Fruit fly (Drosophila melanogaster) whole organism, embryonic: ENCODE results near the gene CG42488.

Experiments used
- ATbp ChIP-seq: fragments of 200-800 bp; sonication (Bioruptor generic); optimal IDR thresholded peaks from 2 replicates; lab custom pipeline; 2017; ENCODE audit warnings: missing biosample characterization, mild to moderate bottlenecking, missing genetic modification characterization, missing genetic modification reagents
- Awh ChIP-seq: fragments of 200-800 bp; sonication (Bioruptor generic); IDR thresholded peaks from 2 replicates; pipeline ENCODE4, ENCODE4 v1.3.6; 2022; ENCODE audit warnings: missing biosample characterization, missing genetic modification characterization
- CG12769 ChIP-seq: fragments of 200-800 bp; sonication (Bioruptor generic); optimal IDR thresholded peaks from 2 replicates; lab custom pipeline; 2019; ENCODE audit warnings: missing biosample characterization, mild to moderate bottlenecking, missing genetic modification characterization, moderate library complexity
- CG15073 ChIP-seq: fragments of 200-800 bp; sonication (Bioruptor generic); optimal IDR thresholded peaks from 2 replicates; lab custom pipeline; 2016; ENCODE audit warnings: missing biosample characterization, missing genetic modification characterization
- CG15601 ChIP-seq: fragments of 200-800 bp; sonication (Bioruptor generic); optimal IDR thresholded peaks from 3 replicates; lab custom pipeline; 2019; ENCODE audit warnings: missing biosample characterization, mild to moderate bottlenecking, missing genetic modification characterization, moderate library complexity
- CG1603 ChIP-seq: fragments of 200-800 bp; sonication (Bioruptor generic); optimal IDR thresholded peaks from 2 replicates; lab custom pipeline; 2019; ENCODE audit warnings: missing biosample characterization, mild to moderate bottlenecking, missing genetic modification characterization, moderate library complexity
- CG18262 ChIP-seq: fragments of 200-800 bp; optimal IDR thresholded peaks from 3 replicates; lab custom pipeline; 2019; ENCODE audit warnings: missing biosample characterization, mild to moderate bottlenecking, missing genetic modification characterization, moderate library complexity
- CG43689 ChIP-seq: fragments of 200-800 bp; sonication (Bioruptor generic); IDR thresholded peaks from 2 replicates; pipeline ENCODE4 v1.3.6; 2022; ENCODE audit warnings: missing biosample characterization, missing genetic modification characterization
- CG7556 ChIP-seq: fragments of 200-800 bp; sonication (Bioruptor generic); optimal IDR thresholded peaks from 2 replicates; lab custom pipeline; 2017; ENCODE audit warnings: missing biosample characterization, mild to moderate bottlenecking, missing genetic modification characterization
- CG7928 ChIP-seq: fragments of 200-800 bp; sonication (Bioruptor generic); optimal IDR thresholded peaks from 2 replicates; lab custom pipeline; 2017; ENCODE audit warnings: missing biosample characterization, mild to moderate bottlenecking, missing genetic modification characterization
- D19A ChIP-seq: fragments of 200-800 bp; optimal IDR thresholded peaks from 3 replicates; lab custom pipeline; 2019; ENCODE audit warnings: missing biosample characterization, mild to moderate bottlenecking, missing genetic modification characterization, moderate library complexity
- H2.0 ChIP-seq: fragments of 200-800 bp; sonication (Bioruptor generic); IDR thresholded peaks from 2 replicates; pipeline ENCODE4 v1.3.6; 2022; ENCODE audit warnings: missing biosample characterization, missing genetic modification characterization
- HLH3B ChIP-seq: fragments of 200-800 bp; sonication (Bioruptor generic); IDR thresholded peaks from 2 replicates; pipeline ENCODE4 v1.3.6; 2022; ENCODE audit warnings: missing biosample characterization, missing genetic modification characterization
- Hr3 ChIP-seq: fragments of 200-800 bp; sonication (Bioruptor generic); optimal IDR thresholded peaks from 3 replicates; lab custom pipeline; 2016; ENCODE audit warnings: missing biosample characterization, missing genetic modification characterization
- Hr78 ChIP-seq, 2 experiments: fragments of 200-800 bp in 1 of 2; fragments of >200 bp in 1 of 2; sonication (Bioruptor generic) in 1 of 2; optimal IDR thresholded peaks; 2 replicates each; lab custom pipeline; 2017 to 2019; ENCODE audit warnings: missing biosample characterization in 2 of 2, missing genetic modification characterization in 2 of 2, mild to moderate bottlenecking in 1 of 2, moderate library complexity in 1 of 2
- PHDP ChIP-seq: fragments of 200-800 bp; sonication (Bioruptor generic); optimal IDR thresholded peaks from 3 replicates; lab custom pipeline; 2018; ENCODE audit warnings: missing biosample characterization, mild to moderate bottlenecking, missing genetic modification characterization, moderate library complexity
- Pdp1 ChIP-seq, 2 experiments: fragments of 200-800 bp; sonication (Bioruptor generic); optimal IDR thresholded peaks; 3 replicates each; lab custom pipeline; 2016; ENCODE audit warnings: missing biosample characterization in 2 of 2, missing genetic modification characterization in 2 of 2, mild to moderate bottlenecking in 1 of 2, moderate library complexity in 1 of 2
- Xrp1 ChIP-seq: fragments of 200-800 bp; sonication (Bioruptor generic); IDR thresholded peaks from 2 replicates; pipeline ENCODE4 v1.3.6; 2022; ENCODE audit warnings: missing biosample characterization, missing genetic modification characterization
- abd-A ChIP-seq: fragments of 200-800 bp; sonication (Bioruptor generic); optimal IDR thresholded peaks from 3 replicates; lab custom pipeline; 2019; ENCODE audit warnings: missing biosample characterization, mild to moderate bottlenecking, missing genetic modification characterization, moderate library complexity
- cg ChIP-seq: fragments of 200-800 bp; sonication (Bioruptor generic); optimal IDR thresholded peaks from 3 replicates; lab custom pipeline; 2019; ENCODE audit warnings: missing biosample characterization, mild to moderate bottlenecking, missing genetic modification characterization, moderate library complexity
- chinmo ChIP-seq: fragments of 200-800 bp; sonication (Bioruptor generic); IDR thresholded peaks from 4 replicates; pipeline ENCODE4 v1.3.6; 2022; ENCODE audit warnings: missing biosample characterization, missing genetic modification characterization; ENCODE audit not compliant: partially characterized antibody
- ci ChIP-seq: fragments of 200-800 bp; sonication (Bioruptor generic); IDR thresholded peaks from 3 replicates; pipeline ENCODE4 v1.3.6; 2022; ENCODE audit warnings: missing biosample characterization, missing genetic modification characterization
- dpn ChIP-seq, 2 experiments: fragments of 200-800 bp; sonication (Bioruptor generic); optimal IDR thresholded peaks; 3 replicates each; lab custom pipeline; 2016; ENCODE audit warnings: missing biosample characterization in 2 of 2, missing genetic modification characterization in 2 of 2
- dysf ChIP-seq: fragments of 200-800 bp; sonication (Bioruptor generic); IDR thresholded peaks from 3 replicates; pipeline ENCODE4 v1.3.6; 2022; ENCODE audit warnings: missing biosample characterization, missing genetic modification characterization
- gem ChIP-seq: fragments of 200-800 bp; sonication (Bioruptor generic); optimal IDR thresholded peaks from 2 replicates; lab custom pipeline; 2019; ENCODE audit warnings: missing biosample characterization, mild to moderate bottlenecking, missing genetic modification characterization, moderate library complexity
- gsb ChIP-seq: fragments of 200-800 bp; sonication (Bioruptor generic); IDR thresholded peaks from 2 replicates; pipeline ENCODE4 v1.3.6; 2022; ENCODE audit warnings: missing biosample characterization, missing genetic modification characterization
- nmo ChIP-seq: fragments of 200-800 bp; sonication (Bioruptor generic); optimal IDR thresholded peaks from 2 replicates; lab custom pipeline; 2018; ENCODE audit warnings: missing biosample characterization, mild to moderate bottlenecking, missing genetic modification characterization, moderate library complexity
- pan ChIP-seq, 4 experiments: fragments of >200 bp in 3 of 4; fragments of 200-800 bp in 1 of 4; sonication (Bioruptor generic) in 1 of 4; optimal IDR thresholded peaks in 3 of 4; IDR thresholded peaks in 1 of 4; 2 replicates each; pipeline versions ENCODE4 v1.3.6 to Lab custom; 2017 to 2022; ENCODE audit warnings: missing biosample characterization in 2 of 4, missing genetic modification characterization in 2 of 4, mixed read lengths in 1 of 4
- pros ChIP-seq: fragments of 200-800 bp; sonication (Bioruptor generic); optimal IDR thresholded peaks from 3 replicates; lab custom pipeline; 2019; ENCODE audit warnings: missing biosample characterization, mild to moderate bottlenecking, missing genetic modification characterization, moderate library complexity
- row ChIP-seq: fragments of 200-800 bp; sonication (Bioruptor generic); IDR thresholded peaks from 3 replicates; pipeline ENCODE4 v1.3.6; 2022; ENCODE audit warnings: missing biosample characterization, missing genetic modification characterization
- sens ChIP-seq: fragments of 200-800 bp; sonication (Bioruptor generic); peaks from one replicate; lab custom pipeline; 2016; ENCODE audit warnings: missing biosample characterization, missing genetic modification characterization
- sima ChIP-seq: fragments of 200-800 bp; sonication (Bioruptor generic); optimal IDR thresholded peaks from 2 replicates; lab custom pipeline; 2016; ENCODE audit warnings: missing biosample characterization, missing genetic modification characterization
- tna ChIP-seq: fragments of 200-800 bp; sonication (Bioruptor generic); IDR thresholded peaks from 2 replicates; pipeline ENCODE4 v1.3.6; 2022; ENCODE audit warnings: missing biosample characterization, missing genetic modification characterization; ENCODE audit not compliant: partially characterized antibody
- tup ChIP-seq: fragments of 200-800 bp; sonication (Bioruptor generic); optimal IDR thresholded peaks from 2 replicates; lab custom pipeline; 2016; ENCODE audit warnings: missing biosample characterization, mild to moderate bottlenecking, missing genetic modification characterization, moderate library complexity
- unpg ChIP-seq: fragments of 200-800 bp; sonication (Bioruptor generic); optimal IDR thresholded peaks from 3 replicates; lab custom pipeline; 2018; ENCODE audit warnings: missing biosample characterization, mild to moderate bottlenecking, missing genetic modification characterization, moderate library complexity
- vvl ChIP-seq: fragments of 200-800 bp; sonication (Bioruptor generic); IDR thresholded peaks from 2 replicates; pipeline ENCODE4 v1.3.6; 2022; ENCODE audit warnings: missing biosample characterization, missing genetic modification characterization

Gene CG42488

dm6 chr3R:25446482-25447300 lies 36.2 kb upstream of the CG42488 start (continued):
- TF ChIP-seq CG18262 (peak; percentile 24), Hr78 (GFP tag; optimal IDR thresholded peaks at IDR 0.05; lab: Kevin White, UChicago) (peak in 1 of 2 experiments; percentile 1), CG15073 (GFP tag; lab: Kevin White, UChicago) (peak; percentile 93), CG15601 (tag; lab: Kevin White, UChicago) (no peak), cg (peak; percentile 28), D19A (tag; lab: Kevin White, UChicago) (peak; percentile 20)

- no peak for TF ChIP-seq CG7928 (GFP tag; lab: Kevin White, UChicago)
- peak; percentile 83 for TF ChIP-seq CG12769 (tag; lab: Kevin White, UChicago)
- TF ChIP-seq vvl, result peak; percentile 60
- no peak for TF ChIP-seq ATbp (GFP tag; lab: Kevin White, UChicago)
- peak; percentile 26 for TF ChIP-seq pros (GFP tag; lab: Kevin White, UChicago)
- TF ChIP-seq ci (GFP tag; lab: Robert Waterston, UW), result 0 out of 3 replicates have a peak, but pooled peaks have one; percentile 24
- peak; percentile 79 for TF ChIP-seq abd-A (tag; lab: Kevin White, UChicago)
- no peak for TF ChIP-seq PHDP (tag; lab: Kevin White, UChicago)
- TF ChIP-seq tup (GFP tag; lab: Kevin White, UChicago), result no peak
- TF ChIP-seq Awh, result 0 out of 2 replicates have a peak, but pooled peaks have one; percentile 14
- no peak for TF ChIP-seq tna (GFP tag; lab: Robert Waterston, UW)
- peak in 1 of 2 experiments; percentile 3 for TF ChIP-seq Pdp1 (GFP tag; optimal IDR thresholded peaks at IDR 0.05; lab: Kevin White, UChicago)
Measured at dm6 chr3R:25447451-25447850, 35.4 kb upstream of the CG42488 start.

- peak; percentile 72 for TF ChIP-seq sens (GFP tag; lab: Kevin White, UChicago)
- TF ChIP-seq ci (GFP tag; lab: Robert Waterston, UW), result peak; percentile 40; the same call in 1 of the 3 replicates
- peak; percentile 21; the same call in 1 of the 2 replicates for TF ChIP-seq vvl
- TF ChIP-seq nmo (GFP tag; lab: Kevin White, UChicago), result peak; percentile 11
- TF ChIP-seq CG7556 (GFP tag; lab: Kevin White, UChicago), result peak; percentile 11
- no peak for TF ChIP-seq Hr3 (GFP tag; lab: Kevin White, UChicago)
- peak; percentile 90 for TF ChIP-seq D19A (tag; lab: Kevin White, UChicago)
- TF ChIP-seq pan (optimal IDR thresholded peaks at IDR 0.05; lab: Kevin White, UChicago), result no peak
- TF ChIP-seq pan (GFP tag; optimal IDR thresholded peaks at IDR 0.05 in 1 of 2, IDR thresholded peaks at IDR 0.05 in 1 of 2), result peak in 1 of 2 experiments; percentile 34
- TF ChIP-seq gsb (GFP tag; lab: Robert Waterston, UW), result no peak
- peak; percentile 19 for TF ChIP-seq CG1603 (tag; lab: Kevin White, UChicago)
- TF ChIP-seq row, result 0 out of 3 replicates have a peak, but pooled peaks have one; percentile 28
- 0 out of 2 replicates have a peak, but pooled peaks have one; percentile 12 for TF ChIP-seq CG43689 (GFP tag; lab: Robert Waterston, UW)
- no peak for TF ChIP-seq H2.0 (GFP tag; lab: Robert Waterston, UW)
- no peak for TF ChIP-seq dysf (GFP tag; lab: Robert Waterston, UW)
- no peak for TF ChIP-seq sima (GFP tag; lab: Kevin White, UChicago)
- TF ChIP-seq dpn (GFP tag; optimal IDR thresholded peaks at IDR 0.05; lab: Kevin White, UChicago), result peak in 1 of 2 experiments; percentile 9
- no peak for TF ChIP-seq unpg (GFP tag; lab: Kevin White, UChicago)
- TF ChIP-seq gem (tag; lab: Kevin White, UChicago), result peak; percentile 0
- TF ChIP-seq HLH3B, result peak; percentile 18; the same call in 1 of the 2 replicates
- TF ChIP-seq chinmo (GFP tag; lab: Robert Waterston, UW), result 0 out of 4 replicates have a peak, but pooled peaks have one; percentile 12
- 0 out of 2 replicates have a peak, but pooled peaks have one; percentile 10 for TF ChIP-seq Xrp1 (GFP tag; lab: Robert Waterston, UW)
Measured at dm6 chr3R:25448318-25448717, 34.6 kb upstream of the CG42488 start.
